Worm (Caenorhabditis elegans) whole organism, young adult: ENCODE measurements around the gene str-153.
"Not testable (repeated sequence)": the region's sequence is repeated elsewhere in the genome, so short reads cannot be mapped to it uniquely, and the experiment has no call there.

Experiments used
- F33H1.4 ChIP-seq: fragments of 200-800 bp; sonication (Bioruptor generic); IDR thresholded peaks from 2 replicates; pipeline ENCODE4 v1.3.6; 2022; ENCODE audit warnings: missing genetic modification reagents, missing genetic modification characterization, missing compliant biosample characterization
- ceh-58 ChIP-seq: fragments of 200-800 bp; sonication (Bioruptor generic); IDR thresholded peaks from 2 replicates; pipeline ENCODE4 v1.3.6; 2022; ENCODE audit warnings: missing genetic modification characterization, missing compliant biosample characterization
- mes-4 ChIP-seq: sonication (generic microtip); optimal IDR thresholded peaks from 2 replicates; lab custom pipeline; 2016; ENCODE audit warnings: missing genotype, missing genetic modification characterization, missing compliant biosample characterization
- xnd-1 ChIP-seq: sonication (generic microtip); optimal IDR thresholded peaks from 2 replicates; lab custom pipeline; 2016; ENCODE audit warnings: missing genotype, missing genetic modification reagents, missing genetic modification characterization, missing compliant biosample characterization

DNA sequence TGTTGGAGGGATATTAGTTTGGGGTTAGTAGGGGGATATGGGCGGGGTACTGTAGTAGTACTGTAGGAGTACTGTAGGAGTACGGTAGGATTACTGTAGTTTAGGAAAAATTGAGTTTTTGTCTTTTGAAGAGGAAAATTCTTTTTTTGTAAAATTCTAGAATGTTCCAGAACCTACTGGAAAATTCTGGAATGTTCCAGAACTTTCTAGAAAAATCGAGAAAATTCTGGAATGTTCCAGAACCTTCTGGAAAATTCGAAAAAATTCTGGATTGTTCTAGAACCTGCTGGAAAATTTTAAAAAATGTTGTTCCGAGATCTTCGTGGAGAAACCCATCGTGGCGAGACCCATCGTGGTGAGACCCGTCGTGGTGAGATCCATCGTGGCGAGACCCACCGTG, 36.5 kb upstream of the str-153 start:
- not testable (repeated sequence) for TF ChIP-seq mes-4 (tag; lab: Kevin White, UChicago); xnd-1 (tag; lab: Kevin White, UChicago); ceh-58 (GFP tag; lab: Robert Waterston, UW); F33H1.4
